Fruit fly (Drosophila melanogaster) whole organism, adult: ENCODE measurements around the gene CG5885.

Source experiments
- CG7045 ChIP-seq: fragments of 200-800 bp; sonication (Bioruptor generic); optimal IDR thresholded peaks from 2 replicates; lab custom pipeline; 2017; ENCODE audit warnings: missing biosample characterization, mild to moderate bottlenecking, missing genetic modification characterization
- kay ChIP-seq: fragments of 200-800 bp; sonication (Bioruptor generic); peaks from one replicate; lab custom pipeline; 2016; ENCODE audit warnings: missing biosample characterization, missing genetic modification characterization, borderline replicate concordance
- ovo ChIP-seq: fragments of 200-800 bp; sonication (Bioruptor generic); optimal IDR thresholded peaks from 2 replicates; lab custom pipeline; 2016; ENCODE audit warnings: missing biosample characterization, missing genetic modification characterization
- toe ChIP-seq: fragments of 200-800 bp; sonication (Bioruptor generic); optimal IDR thresholded peaks from 2 replicates; lab custom pipeline; 2016; ENCODE audit warnings: missing biosample characterization, missing genetic modification characterization

DNA sequence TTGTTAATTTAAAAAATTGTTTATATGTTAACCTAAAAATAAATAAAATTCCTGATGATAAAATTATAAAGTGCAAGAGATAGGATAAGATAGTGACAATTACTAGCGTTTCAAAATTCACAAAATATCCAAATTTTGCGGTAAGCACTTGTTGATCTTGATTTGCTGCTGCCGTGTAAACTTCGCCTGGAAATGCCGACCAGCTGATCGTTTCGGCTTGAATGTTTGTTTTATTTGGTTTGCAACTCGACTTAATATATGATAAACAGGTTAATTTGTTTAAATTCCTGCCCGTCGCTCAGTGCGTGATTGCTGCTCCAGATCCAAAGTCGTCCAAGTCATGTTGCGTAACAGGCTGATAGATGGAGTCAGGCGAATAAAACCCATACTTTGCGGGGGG, 3.3 kb upstream of the CG5885 start, which contains the start of gene CG4592:
- peak; percentile 72 for TF ChIP-seq CG7045 (GFP tag; lab: Kevin White, UChicago)
- peak; percentile 88 for TF ChIP-seq kay (GFP tag; lab: Kevin White, UChicago)
- peak; percentile 67 for TF ChIP-seq toe (GFP tag; lab: Kevin White, UChicago)
- TF ChIP-seq ovo = no peak
